Fruit fly (Drosophila melanogaster) whole organism, embryonic: Measurements from ENCODE around the gene Tm1.

ENCODE experiments used
- Abd-B ChIP-seq: fragments of 200-800 bp; sonication (Bioruptor generic); optimal IDR thresholded peaks from 2 replicates; lab custom pipeline; 2018; ENCODE audit warnings: missing biosample characterization, mild to moderate bottlenecking, missing genetic modification characterization, moderate library complexity
- Blimp-1 ChIP-seq: fragments of 200-800 bp; sonication (Bioruptor generic); optimal IDR thresholded peaks from 3 replicates; lab custom pipeline; 2018; ENCODE audit warnings: missing biosample characterization, missing genetic modification characterization, mild to moderate bottlenecking, moderate library complexity, missing genetic modification reagents
- CG12659 ChIP-seq: fragments of 200-800 bp; sonication (Bioruptor generic); optimal IDR thresholded peaks from 3 replicates; lab custom pipeline; 2017; ENCODE audit warnings: mild to moderate bottlenecking, missing biosample characterization, missing genetic modification reagents, missing genetic modification characterization
- CG15011 ChIP-seq: fragments of 200-800 bp; sonication (Bioruptor generic); optimal IDR thresholded peaks from 3 replicates; lab custom pipeline; 2018; ENCODE audit warnings: missing biosample characterization, mild to moderate bottlenecking, missing genetic modification characterization
- CG1603 ChIP-seq: fragments of 200-800 bp; sonication (Bioruptor generic); optimal IDR thresholded peaks from 2 replicates; lab custom pipeline; 2019; ENCODE audit warnings: missing biosample characterization, mild to moderate bottlenecking, missing genetic modification characterization, moderate library complexity
- CG17186 ChIP-seq: fragments of 200-800 bp; sonication (Bioruptor generic); optimal IDR thresholded peaks from 3 replicates; lab custom pipeline; 2017; ENCODE audit warnings: missing biosample characterization, missing genetic modification reagents, missing genetic modification characterization
- CG2129 ChIP-seq: fragments of 200-800 bp; sonication (Bioruptor generic); IDR thresholded peaks from 2 replicates; pipeline ENCODE4 v1.3.6; 2022; ENCODE audit warnings: missing biosample characterization, missing genetic modification characterization; ENCODE audit not compliant: partially characterized antibody
- CG30020 ChIP-seq: fragments of 200-800 bp; optimal IDR thresholded peaks from 2 replicates; lab custom pipeline; 2019; ENCODE audit warnings: missing biosample characterization, mild to moderate bottlenecking, missing genetic modification characterization, moderate library complexity
- CG31224 ChIP-seq: fragments of 200-800 bp; sonication (Bioruptor generic); IDR thresholded peaks from 2 replicates; pipeline ENCODE4 v1.3.6; 2022; ENCODE audit warnings: missing biosample characterization, missing genetic modification characterization
- CG3163 ChIP-seq: fragments of 200-800 bp; sonication (Bioruptor generic); optimal IDR thresholded peaks from 3 replicates; lab custom pipeline; 2016; ENCODE audit warnings: missing biosample characterization, missing genetic modification characterization
- CG3407 ChIP-seq: fragments of 200-800 bp; sonication (Bioruptor generic); optimal IDR thresholded peaks from 2 replicates; lab custom pipeline; 2018; ENCODE audit warnings: missing biosample characterization, mild to moderate bottlenecking, missing genetic modification characterization
- CG6813 ChIP-seq: fragments of 200-800 bp; sonication (Bioruptor generic); optimal IDR thresholded peaks from 2 replicates; lab custom pipeline; 2017; ENCODE audit warnings: missing biosample characterization, missing genetic modification characterization, mild to moderate bottlenecking, moderate library complexity, missing genetic modification reagents
- CG7372 ChIP-seq: fragments of 200-800 bp; sonication (Bioruptor generic); IDR thresholded peaks from 2 replicates; pipeline ENCODE4 v1.3.6; 2022; ENCODE audit warnings: missing biosample characterization, missing genetic modification characterization
- CG8924 ChIP-seq: fragments of 200-800 bp; optimal IDR thresholded peaks from 3 replicates; lab custom pipeline; 2019; ENCODE audit warnings: missing biosample characterization, mild to moderate bottlenecking, missing genetic modification characterization, moderate library complexity
- CG9797 ChIP-seq: fragments of 200-800 bp; sonication (Bioruptor generic); optimal IDR thresholded peaks from 3 replicates; lab custom pipeline; 2018; ENCODE audit warnings: missing biosample characterization, mild to moderate bottlenecking, missing genetic modification characterization
- CoRest ChIP-seq: fragments of 200-800 bp; sonication (Bioruptor generic); optimal IDR thresholded peaks from 3 replicates; lab custom pipeline; 2018; ENCODE audit warnings: missing biosample characterization, mild to moderate bottlenecking, missing genetic modification characterization, moderate library complexity
- E2f2 ChIP-seq: fragments of 200-800 bp; sonication (Bioruptor generic); IDR thresholded peaks from 2 replicates; pipeline ENCODE4 v1.3.6; 2022; ENCODE audit warnings: missing biosample characterization, missing genetic modification characterization
- HHEX ChIP-seq: fragments of 200-800 bp; sonication (Bioruptor generic); optimal IDR thresholded peaks from 3 replicates; lab custom pipeline; 2017; ENCODE audit warnings: missing biosample characterization, mild to moderate bottlenecking, missing genetic modification characterization, missing genetic modification reagents
- Hmr ChIP-seq: fragments of 200-800 bp; sonication (Bioruptor generic); optimal IDR thresholded peaks from 3 replicates; lab custom pipeline; 2017; ENCODE audit warnings: mild to moderate bottlenecking, missing biosample characterization, missing genetic modification reagents, missing genetic modification characterization
- Hr78 ChIP-seq, 2 experiments: fragments of 200-800 bp in 1 of 2; fragments of >200 bp in 1 of 2; sonication (Bioruptor generic) in 1 of 2; optimal IDR thresholded peaks; 2 replicates each; lab custom pipeline; 2017 to 2019; ENCODE audit warnings: missing biosample characterization in 2 of 2, missing genetic modification characterization in 2 of 2, mild to moderate bottlenecking in 1 of 2, moderate library complexity in 1 of 2
- Max ChIP-seq: fragments of 200-800 bp; sonication (Bioruptor generic); optimal IDR thresholded peaks from 2 replicates; lab custom pipeline; 2016; ENCODE audit warnings: missing biosample characterization, mild to moderate bottlenecking, missing genetic modification characterization
- Myb ChIP-seq: fragments of 200-800 bp; sonication (Bioruptor generic); optimal IDR thresholded peaks from 2 replicates; lab custom pipeline; 2016; ENCODE audit warnings: missing biosample characterization, missing genetic modification characterization
- Neu2 ChIP-seq: fragments of 200-800 bp; sonication (Bioruptor generic); optimal IDR thresholded peaks from 3 replicates; lab custom pipeline; 2016; ENCODE audit warnings: missing biosample characterization, missing genetic modification characterization, borderline replicate concordance
- Optix ChIP-seq: fragments of 200-800 bp; sonication (Bioruptor generic); IDR thresholded peaks from 3 replicates; pipeline ENCODE4 v1.3.6; 2022; ENCODE audit warnings: missing biosample characterization, missing genetic modification characterization
- Pdp1 ChIP-seq, 2 experiments: fragments of 200-800 bp; sonication (Bioruptor generic); optimal IDR thresholded peaks; 3 replicates each; lab custom pipeline; 2016; ENCODE audit warnings: missing biosample characterization in 2 of 2, missing genetic modification characterization in 2 of 2, mild to moderate bottlenecking in 1 of 2, moderate library complexity in 1 of 2
- Sox100B ChIP-seq: fragments of 200-800 bp; sonication (Bioruptor generic); optimal IDR thresholded peaks from 3 replicates; lab custom pipeline; 2018; ENCODE audit warnings: missing biosample characterization, mild to moderate bottlenecking, missing genetic modification characterization
- bcd ChIP-seq: fragments of 200-800 bp; sonication (Bioruptor generic); optimal IDR thresholded peaks from 2 replicates; lab custom pipeline; 2017; ENCODE audit warnings: missing biosample characterization, mild to moderate bottlenecking, missing genetic modification characterization
- ci ChIP-seq: fragments of 200-800 bp; sonication (Bioruptor generic); IDR thresholded peaks from 3 replicates; pipeline ENCODE4 v1.3.6; 2022; ENCODE audit warnings: missing biosample characterization, missing genetic modification characterization
- dmrt99B ChIP-seq: fragments of 200-800 bp; sonication (Bioruptor generic); optimal IDR thresholded peaks from 2 replicates; lab custom pipeline; 2018; ENCODE audit warnings: missing biosample characterization, mild to moderate bottlenecking, missing genetic modification characterization, moderate library complexity
- dpn ChIP-seq, 2 experiments: fragments of 200-800 bp; sonication (Bioruptor generic); optimal IDR thresholded peaks; 3 replicates each; lab custom pipeline; 2016; ENCODE audit warnings: missing biosample characterization in 2 of 2, missing genetic modification characterization in 2 of 2
- ftz-f1 ChIP-seq: fragments of 200-800 bp; sonication (Bioruptor generic); optimal IDR thresholded peaks from 2 replicates; lab custom pipeline; 2016; ENCODE audit warnings: missing biosample characterization, missing genetic modification characterization
- gcm2 ChIP-seq: fragments of 200-800 bp; sonication (Bioruptor generic); optimal IDR thresholded peaks from 2 replicates; lab custom pipeline; 2016; ENCODE audit warnings: missing biosample characterization, missing genetic modification characterization
- gfzf ChIP-seq: fragments of 200-800 bp; sonication (Bioruptor generic); optimal IDR thresholded peaks from 2 replicates; lab custom pipeline; 2016; ENCODE audit warnings: missing biosample characterization, mild to moderate bottlenecking, missing genetic modification characterization, moderate library complexity
- mam ChIP-seq: fragments of 200-800 bp; sonication (Bioruptor generic); optimal IDR thresholded peaks from 3 replicates; lab custom pipeline; 2016; ENCODE audit warnings: missing biosample characterization, missing genetic modification characterization
- mirr ChIP-seq: fragments of 200-800 bp; sonication (Bioruptor generic); optimal IDR thresholded peaks from 3 replicates; lab custom pipeline; 2018; ENCODE audit warnings: missing biosample characterization, mild to moderate bottlenecking, missing genetic modification characterization
- nerfin-1 ChIP-seq: fragments of 200-800 bp; sonication (Bioruptor generic); optimal IDR thresholded peaks from 3 replicates; lab custom pipeline; 2019; ENCODE audit warnings: missing biosample characterization, mild to moderate bottlenecking, missing genetic modification characterization, moderate library complexity
- nmo ChIP-seq: fragments of 200-800 bp; sonication (Bioruptor generic); optimal IDR thresholded peaks from 2 replicates; lab custom pipeline; 2018; ENCODE audit warnings: missing biosample characterization, mild to moderate bottlenecking, missing genetic modification characterization, moderate library complexity
- odd ChIP-seq: fragments of 200-800 bp; sonication (Bioruptor generic); optimal IDR thresholded peaks from 2 replicates; lab custom pipeline; 2017; ENCODE audit warnings: missing biosample characterization, mild to moderate bottlenecking, missing genetic modification characterization
- phol ChIP-seq: fragments of 200-800 bp; sonication (Bioruptor generic); optimal IDR thresholded peaks from 3 replicates; lab custom pipeline; 2018; ENCODE audit warnings: missing biosample characterization, mild to moderate bottlenecking, missing genetic modification characterization, moderate library complexity
- sc ChIP-seq, 3 experiments: fragments of >200 bp in 2 of 3; fragments of 200-800 bp in 1 of 3; sonication (Bioruptor generic) in 1 of 3; optimal IDR thresholded peaks; 2 replicates in 2 of 3; 3 replicates in 1 of 3; lab custom pipeline; 2017; ENCODE audit warnings: mild to moderate bottlenecking in 1 of 3, missing biosample characterization in 1 of 3, missing genetic modification characterization in 1 of 3, missing genetic modification reagents in 1 of 3
- scrt ChIP-seq: fragments of 200-800 bp; sonication (Bioruptor generic); optimal IDR thresholded peaks from 2 replicates; lab custom pipeline; 2018; ENCODE audit warnings: missing biosample characterization, mild to moderate bottlenecking, missing genetic modification characterization, moderate library complexity
- sens ChIP-seq: fragments of 200-800 bp; sonication (Bioruptor generic); peaks from one replicate; lab custom pipeline; 2016; ENCODE audit warnings: missing biosample characterization, missing genetic modification characterization
- sima ChIP-seq: fragments of 200-800 bp; sonication (Bioruptor generic); optimal IDR thresholded peaks from 2 replicates; lab custom pipeline; 2016; ENCODE audit warnings: missing biosample characterization, missing genetic modification characterization
- sisA ChIP-seq: fragments of 200-800 bp; sonication (Bioruptor generic); IDR thresholded peaks from 2 replicates; pipeline ENCODE4 v1.3.6; 2022; ENCODE audit warnings: missing biosample characterization, missing genetic modification characterization
- twi ChIP-seq: fragments of 200-800 bp; optimal IDR thresholded peaks from 2 replicates; lab custom pipeline; 2019; ENCODE audit warnings: missing biosample characterization, mild to moderate bottlenecking, missing genetic modification characterization, moderate library complexity
- wdn ChIP-seq: fragments of 200-800 bp; sonication (Bioruptor generic); IDR thresholded peaks from 2 replicates; pipeline ENCODE4 v1.3.6; 2022; ENCODE audit warnings: missing biosample characterization, missing genetic modification characterization
- zf30C ChIP-seq: fragments of 200-800 bp; sonication (Bioruptor generic); optimal IDR thresholded peaks from 3 replicates; lab custom pipeline; 2018; ENCODE audit warnings: missing biosample characterization, mild to moderate bottlenecking, missing genetic modification characterization

Tm1 gene

dm6 chr3R:15280619-15281334 lies 2.8 kb downstream of the Tm1 start (continued):
- TF ChIP-seq Neu2 (GFP tag; lab: Kevin White, UChicago) (no peak), Max (GFP tag; lab: Kevin White, UChicago) (peak; percentile 60), CG30020 (tag; lab: Kevin White, UChicago) (peak; percentile 45), gfzf (GFP tag; lab: Kevin White, UChicago) (no peak), sima (GFP tag; lab: Kevin White, UChicago) (no peak), sens (GFP tag; lab: Kevin White, UChicago) (peak; percentile 91), ftz-f1 (GFP tag; lab: Kevin White, UChicago) (no peak), Blimp-1 (peak; percentile 70), CG12659 (peak; percentile 71), nmo (peak; percentile 90), CG8924 (tag; lab: Kevin White, UChicago) (peak; percentile 83), mirr (GFP tag; lab: Kevin White, UChicago) (no peak), E2f2 (peak; percentile 38; the same call in 1 of the 2 replicates), Hr78 (GFP tag; optimal IDR thresholded peaks at IDR 0.05; lab: Kevin White, UChicago) (peak in 1 of 2 experiments; percentile 64), CG15011 (GFP tag; lab: Kevin White, UChicago) (peak; percentile 12), twi (tag; lab: Kevin White, UChicago) (peak; percentile 69), CoRest (peak; percentile 88), dpn (GFP tag; optimal IDR thresholded peaks at IDR 0.05; lab: Kevin White, UChicago) (peak in 1 of 2 experiments; percentile 59), CG2129 (GFP tag; lab: Robert Waterston, UW) (no peak), Abd-B (GFP tag; lab: Kevin White, UChicago) (peak; percentile 65), bcd (GFP tag; lab: Kevin White, UChicago) (peak; percentile 78), CG31224 (GFP tag; lab: Robert Waterston, UW) (0 out of 2 replicates have a peak, but pooled peaks have one; percentile 4), scrt (GFP tag; lab: Kevin White, UChicago) (peak; percentile 47), Pdp1 (GFP tag; optimal IDR thresholded peaks at IDR 0.05; lab: Kevin White, UChicago) (peak; percentile 15 to 36), CG6813 (peak; percentile 33), CG1603 (tag; lab: Kevin White, UChicago) (peak; percentile 12), Myb (GFP tag; lab: Kevin White, UChicago) (no peak), sc (optimal IDR thresholded peaks at IDR 0.05; lab: Kevin White, UChicago) (no peak), sc (GFP tag; optimal IDR thresholded peaks at IDR 0.05; lab: Kevin White, UChicago) (peak; percentile 78), Optix (GFP tag; lab: Robert Waterston, UW) (no peak; the same call in 2 of the 3 replicates), sisA (GFP tag; lab: Robert Waterston, UW) (peak; percentile 37; the same call in 1 of the 2 replicates), CG9797 (GFP tag; lab: Kevin White, UChicago) (no peak), CG3163 (no peak), ci (0 out of 3 replicates have a peak, but pooled peaks have one; percentile 33), gcm2 (no peak), Sox100B (peak; percentile 86), mam (peak; percentile 2), phol (tag; lab: Kevin White, UChicago) (peak; percentile 89), Hmr (GFP tag; lab: Kevin White, UChicago) (peak; percentile 50), wdn (GFP tag; lab: Robert Waterston, UW) (no peak), CG17186 (no peak), nerfin-1 (peak; percentile 69), CG7372 (0 out of 2 replicates have a peak, but pooled peaks have one; percentile 25), HHEX (peak; percentile 67), zf30C (GFP tag; lab: Kevin White, UChicago) (peak; percentile 61), dmrt99B (tag; lab: Kevin White, UChicago) (peak; percentile 83), odd (peak; percentile 46), CG3407 (peak; percentile 57)
